Fruit fly (Drosophila melanogaster) whole organism, embryonic: Measurements from ENCODE around the gene Cpr92A.

Experiments used
- B-H1 ChIP-seq: fragments of 200-800 bp; sonication (Bioruptor generic); IDR thresholded peaks from 3 replicates; pipeline ENCODE4 v1.3.6; 2022; ENCODE audit warnings: missing biosample characterization, missing genetic modification characterization
- Blimp-1 ChIP-seq: fragments of 200-800 bp; sonication (Bioruptor generic); optimal IDR thresholded peaks from 3 replicates; lab custom pipeline; 2018; ENCODE audit warnings: missing biosample characterization, missing genetic modification characterization, mild to moderate bottlenecking, moderate library complexity, missing genetic modification reagents
- CG11093 ChIP-seq: fragments of 200-800 bp; sonication (Bioruptor generic); IDR thresholded peaks from 3 replicates; pipeline ENCODE4 v1.3.6; 2022; ENCODE audit warnings: missing biosample characterization, missing genetic modification characterization
- CG12769 ChIP-seq: fragments of 200-800 bp; sonication (Bioruptor generic); optimal IDR thresholded peaks from 2 replicates; lab custom pipeline; 2019; ENCODE audit warnings: missing biosample characterization, mild to moderate bottlenecking, missing genetic modification characterization, moderate library complexity
- CG13287 ChIP-seq: fragments of 200-800 bp; sonication (Bioruptor generic); IDR thresholded peaks from 2 replicates; pipeline ENCODE4 v1.3.6; 2022; ENCODE audit warnings: missing biosample characterization, missing genetic modification characterization; ENCODE audit not compliant: partially characterized antibody
- CG14667 ChIP-seq: fragments of 200-800 bp; sonication (Bioruptor generic); IDR thresholded peaks from 2 replicates; pipeline ENCODE4 v1.3.6; 2022; ENCODE audit warnings: missing biosample characterization, missing genetic modification characterization
- CG14860 ChIP-seq: fragments of 200-800 bp; sonication (Bioruptor generic); IDR thresholded peaks from 3 replicates; pipeline ENCODE4 v1.3.6; 2022; ENCODE audit warnings: missing biosample characterization, missing genetic modification characterization; ENCODE audit not compliant: partially characterized antibody
- CG1647 ChIP-seq: fragments of 200-800 bp; sonication (Bioruptor generic); optimal IDR thresholded peaks from 3 replicates; lab custom pipeline; 2016; ENCODE audit warnings: missing biosample characterization, missing genetic modification characterization
- CG18262 ChIP-seq: fragments of 200-800 bp; optimal IDR thresholded peaks from 3 replicates; lab custom pipeline; 2019; ENCODE audit warnings: missing biosample characterization, mild to moderate bottlenecking, missing genetic modification characterization, moderate library complexity
- CG18599 ChIP-seq: fragments of 200-800 bp; sonication (Bioruptor generic); optimal IDR thresholded peaks from 3 replicates; lab custom pipeline; 2017; ENCODE audit warnings: missing biosample characterization, missing genetic modification characterization, mild to moderate bottlenecking, moderate library complexity, missing genetic modification reagents
- CG18764 ChIP-seq: fragments of 200-800 bp; sonication (Bioruptor generic); optimal IDR thresholded peaks from 3 replicates; lab custom pipeline; 2016; ENCODE audit warnings: missing biosample characterization, missing genetic modification characterization
- CG30020 ChIP-seq: fragments of 200-800 bp; optimal IDR thresholded peaks from 2 replicates; lab custom pipeline; 2019; ENCODE audit warnings: missing biosample characterization, mild to moderate bottlenecking, missing genetic modification characterization, moderate library complexity
- CG43689 ChIP-seq: fragments of 200-800 bp; sonication (Bioruptor generic); IDR thresholded peaks from 2 replicates; pipeline ENCODE4 v1.3.6; 2022; ENCODE audit warnings: missing biosample characterization, missing genetic modification characterization
- CG8359 ChIP-seq: fragments of 200-800 bp; sonication (Bioruptor generic); optimal IDR thresholded peaks from 2 replicates; lab custom pipeline; 2017; ENCODE audit warnings: missing biosample characterization, mild to moderate bottlenecking, missing genetic modification characterization, borderline replicate concordance
- CG8478 ChIP-seq: fragments of >200 bp; optimal IDR thresholded peaks from 2 replicates; lab custom pipeline; 2018
- CG9876 ChIP-seq: fragments of 200-800 bp; sonication (Bioruptor generic); optimal IDR thresholded peaks from 2 replicates; lab custom pipeline; 2016; ENCODE audit warnings: missing biosample characterization, missing genetic modification characterization
- Camta ChIP-seq: fragments of 200-800 bp; sonication (Bioruptor generic); optimal IDR thresholded peaks from 2 replicates; lab custom pipeline; 2016; ENCODE audit warnings: missing biosample characterization, missing genetic modification characterization
- D ChIP-seq, 2 experiments: fragments of 200-800 bp in 1 of 2; fragments of >200 bp in 1 of 2; sonication (Bioruptor generic) in 1 of 2; optimal IDR thresholded peaks; 2 replicates in 1 of 2; 3 replicates in 1 of 2; lab custom pipeline; 2017; ENCODE audit warnings: mild to moderate bottlenecking in 1 of 2, missing biosample characterization in 1 of 2, missing genetic modification characterization in 1 of 2, missing genetic modification reagents in 1 of 2
- Fer1 ChIP-seq: fragments of 200-800 bp; sonication (Bioruptor generic); optimal IDR thresholded peaks from 2 replicates; lab custom pipeline; 2017; ENCODE audit warnings: missing biosample characterization, mild to moderate bottlenecking, missing genetic modification characterization
- HmgZ ChIP-seq: fragments of 200-800 bp; sonication (Bioruptor generic); optimal IDR thresholded peaks from 2 replicates; lab custom pipeline; 2018; ENCODE audit warnings: missing biosample characterization, mild to moderate bottlenecking, missing genetic modification characterization
- Hsf ChIP-seq: fragments of 200-800 bp; sonication (Bioruptor generic); optimal IDR thresholded peaks from 3 replicates; lab custom pipeline; 2016; ENCODE audit warnings: missing biosample characterization, missing genetic modification characterization
- Kr ChIP-seq: fragments of 200-800 bp; sonication (Bioruptor generic); optimal IDR thresholded peaks from 2 replicates; lab custom pipeline; 2017; ENCODE audit warnings: missing biosample characterization, mild to moderate bottlenecking, missing genetic modification characterization
- Meics ChIP-seq: fragments of 200-800 bp; sonication (Bioruptor generic); optimal IDR thresholded peaks from 2 replicates; lab custom pipeline; 2017; ENCODE audit warnings: missing biosample characterization, mild to moderate bottlenecking, missing genetic modification characterization
- NFAT ChIP-seq: fragments of 200-800 bp; sonication (Bioruptor generic); IDR thresholded peaks from 2 replicates; pipeline ENCODE4 v1.3.6; 2022; ENCODE audit warnings: missing biosample characterization, missing genetic modification characterization
- NK7.1 ChIP-seq: fragments of 200-800 bp; sonication (Bioruptor generic); optimal IDR thresholded peaks from 3 replicates; lab custom pipeline; 2016; ENCODE audit warnings: missing biosample characterization, missing genetic modification characterization
- Oli ChIP-seq: fragments of 200-800 bp; sonication (Bioruptor generic); optimal IDR thresholded peaks from 2 replicates; lab custom pipeline; 2018; ENCODE audit warnings: missing biosample characterization, mild to moderate bottlenecking, missing genetic modification characterization, moderate library complexity
- PHDP ChIP-seq: fragments of 200-800 bp; sonication (Bioruptor generic); optimal IDR thresholded peaks from 3 replicates; lab custom pipeline; 2018; ENCODE audit warnings: missing biosample characterization, mild to moderate bottlenecking, missing genetic modification characterization, moderate library complexity
- Rfx ChIP-seq: fragments of 200-800 bp; sonication (Bioruptor generic); IDR thresholded peaks from 2 replicates; pipeline ENCODE4 v1.3.6; 2022; ENCODE audit warnings: missing biosample characterization, missing genetic modification characterization
- Rx ChIP-seq: fragments of 200-800 bp; sonication (Bioruptor generic); IDR thresholded peaks from 2 replicates; pipeline ENCODE4 v1.3.6; 2022; ENCODE audit warnings: missing biosample characterization, missing genetic modification characterization
- Trl ChIP-seq, 3 experiments: fragments of >200 bp in 2 of 3; fragments of 200-800 bp in 1 of 3; sonication (Bioruptor generic) in 1 of 3; optimal IDR thresholded peaks; 2 replicates in 1 of 3; 3 replicates in 2 of 3; lab custom pipeline; 2016 to 2017; ENCODE audit warnings: missing biosample characterization in 1 of 3, missing genetic modification characterization in 1 of 3
- abd-A ChIP-seq: fragments of 200-800 bp; sonication (Bioruptor generic); optimal IDR thresholded peaks from 3 replicates; lab custom pipeline; 2019; ENCODE audit warnings: missing biosample characterization, mild to moderate bottlenecking, missing genetic modification characterization, moderate library complexity
- ara ChIP-seq: fragments of 200-800 bp; sonication (Bioruptor generic); IDR thresholded peaks from 2 replicates; pipeline ENCODE4 v1.3.6; 2022; ENCODE audit warnings: missing biosample characterization, missing genetic modification characterization
- dan ChIP-seq: fragments of 200-800 bp; sonication (Bioruptor generic); IDR thresholded peaks from 2 replicates; pipeline ENCODE4 v1.3.6; 2022; ENCODE audit warnings: missing biosample characterization, missing genetic modification characterization
- dm ChIP-seq: fragments of 200-800 bp; sonication (Bioruptor generic); optimal IDR thresholded peaks from 3 replicates; lab custom pipeline; 2016; ENCODE audit warnings: missing biosample characterization, missing genetic modification characterization
- dmrt11E ChIP-seq: fragments of 200-800 bp; sonication (Bioruptor generic); optimal IDR thresholded peaks from 3 replicates; lab custom pipeline; 2018; ENCODE audit warnings: missing biosample characterization, mild to moderate bottlenecking, missing genetic modification characterization, moderate library complexity
- exex ChIP-seq: fragments of 200-800 bp; sonication (Bioruptor generic); optimal IDR thresholded peaks from 4 replicates; lab custom pipeline; 2018; ENCODE audit warnings: missing biosample characterization, mild to moderate bottlenecking, missing genetic modification characterization, moderate library complexity
- eyg ChIP-seq: fragments of 200-800 bp; sonication (Bioruptor generic); optimal IDR thresholded peaks from 3 replicates; lab custom pipeline; 2016; ENCODE audit warnings: missing biosample characterization, missing genetic modification characterization
- fd3F ChIP-seq: fragments of 200-800 bp; sonication (Bioruptor generic); optimal IDR thresholded peaks from 2 replicates; lab custom pipeline; 2018; ENCODE audit warnings: missing biosample characterization, mild to moderate bottlenecking, missing genetic modification characterization, moderate library complexity
- fd64A ChIP-seq: fragments of 200-800 bp; sonication (Bioruptor generic); optimal IDR thresholded peaks from 3 replicates; lab custom pipeline; 2018; ENCODE audit warnings: missing biosample characterization, mild to moderate bottlenecking, missing genetic modification characterization
- grau ChIP-seq: fragments of 200-800 bp; optimal IDR thresholded peaks from 3 replicates; lab custom pipeline; 2019; ENCODE audit warnings: missing biosample characterization, mild to moderate bottlenecking, missing genetic modification characterization, moderate library complexity
- hth ChIP-seq: fragments of >200 bp; optimal IDR thresholded peaks from 2 replicates; lab custom pipeline; 2017; ENCODE audit warnings: inconsistent platforms
- lab ChIP-seq: fragments of 200-800 bp; sonication (Bioruptor generic); optimal IDR thresholded peaks from 3 replicates; lab custom pipeline; 2017; ENCODE audit warnings: missing biosample characterization, missing genetic modification characterization, mild to moderate bottlenecking, moderate library complexity, missing genetic modification reagents
- pb ChIP-seq: fragments of 200-800 bp; sonication (Bioruptor generic); optimal IDR thresholded peaks from 3 replicates; lab custom pipeline; 2016; ENCODE audit warnings: missing biosample characterization, missing genetic modification characterization
- row ChIP-seq: fragments of 200-800 bp; sonication (Bioruptor generic); IDR thresholded peaks from 3 replicates; pipeline ENCODE4 v1.3.6; 2022; ENCODE audit warnings: missing biosample characterization, missing genetic modification characterization
- sim ChIP-seq: fragments of 200-800 bp; sonication (Bioruptor generic); IDR thresholded peaks from 2 replicates; pipeline ENCODE4 v1.3.6; 2022; ENCODE audit warnings: missing biosample characterization, missing genetic modification characterization
- slbo ChIP-seq: fragments of 200-800 bp; sonication (Bioruptor generic); IDR thresholded peaks from 2 replicates; pipeline ENCODE4 v1.3.6; 2022; ENCODE audit warnings: missing biosample characterization, missing genetic modification characterization
- usp ChIP-seq: fragments of >200 bp; optimal IDR thresholded peaks from 2 replicates; lab custom pipeline; 2017; ENCODE audit warnings: missing biosample characterization, missing genetic modification characterization
- vnd ChIP-seq: fragments of 200-800 bp; sonication (Bioruptor generic); IDR thresholded peaks from 3 replicates; pipeline ENCODE4 v1.3.6; 2022; ENCODE audit warnings: missing biosample characterization, missing genetic modification characterization; ENCODE audit not compliant: partially characterized antibody
- zfh1 ChIP-seq: fragments of 200-800 bp; sonication (Bioruptor generic); IDR thresholded peaks from 3 replicates; pipeline ENCODE4 v1.3.6; 2022; ENCODE audit warnings: missing biosample characterization, missing genetic modification characterization

The Cpr92A gene

dm6 chr3R:19644094-19644900 is 45.5 kb upstream of the Cpr92A start, which contains the start of gene Vha13 (continued):
- TF ChIP-seq fd64A (GFP tag; lab: Kevin White, UChicago) (peak; percentile 44), CG18262 (tag; lab: Kevin White, UChicago) (peak; percentile 22), CG1647 (GFP tag; lab: Kevin White, UChicago) (peak; percentile 39), exex (no peak), Rx (GFP tag; lab: Robert Waterston, UW) (no peak), Oli (tag; lab: Kevin White, UChicago) (no peak), dm (peak; percentile 38), Meics (GFP tag; lab: Kevin White, UChicago) (peak; percentile 21), CG18764 (GFP tag; lab: Kevin White, UChicago) (no peak), CG13287 (GFP tag; lab: Robert Waterston, UW) (peak; percentile 18), abd-A (tag; lab: Kevin White, UChicago) (peak; percentile 69), B-H1 (no peak), Fer1 (GFP tag; lab: Kevin White, UChicago) (peak; percentile 80), CG30020 (peak; percentile 15), sim (GFP tag; lab: Robert Waterston, UW) (no peak), eyg (GFP tag; lab: Kevin White, UChicago) (no peak), usp (GFP tag; lab: Kevin White, UChicago) (no peak), vnd (GFP tag; lab: Robert Waterston, UW) (peak; percentile 27; the same call in 2 of the 3 replicates), NFAT (GFP tag; lab: Robert Waterston, UW) (peak; percentile 84), D (optimal IDR thresholded peaks at IDR 0.05; lab: Kevin White, UChicago) (no peak), D (GFP tag; optimal IDR thresholded peaks at IDR 0.05; lab: Kevin White, UChicago) (no peak), CG8359 (GFP tag; lab: Kevin White, UChicago) (no peak), CG18599 (GFP tag; lab: Kevin White, UChicago) (peak; percentile 73), dan (GFP tag; lab: Robert Waterston, UW) (no peak), CG12769 (peak; percentile 55), NK7.1 (GFP tag; lab: Kevin White, UChicago) (no peak), pb (GFP tag; lab: Kevin White, UChicago) (no peak), zfh1 (GFP tag; lab: Robert Waterston, UW) (no peak; the same call in 2 of the 3 replicates), PHDP (tag; lab: Kevin White, UChicago) (peak; percentile 22), CG14860 (GFP tag; lab: Robert Waterston, UW) (peak; percentile 8; the same call in 2 of the 3 replicates), CG43689 (no peak), HmgZ (tag; lab: Kevin White, UChicago) (peak; percentile 53), Hsf (GFP tag; lab: Kevin White, UChicago) (peak; percentile 51), Kr (GFP tag; lab: Kevin White, UChicago) (no peak), dmrt11E (tag; lab: Kevin White, UChicago) (peak; percentile 9), CG11093 (GFP tag; lab: Robert Waterston, UW) (no peak), row (GFP tag; lab: Robert Waterston, UW) (peak; percentile 93), Camta (no peak), hth (lab: Kevin White, UChicago) (no peak), CG14667 (peak; percentile 39; the same call in 1 of the 2 replicates), lab (GFP tag; lab: Kevin White, UChicago) (peak; percentile 74), ara (peak; percentile 11; the same call in 1 of the 2 replicates), fd3F (no peak), Rfx (peak; percentile 87), CG9876 (GFP tag; lab: Kevin White, UChicago) (peak; percentile 36), CG8478 (lab: Kevin White, UChicago) (no peak), grau (no peak), Trl (optimal IDR thresholded peaks at IDR 0.05; lab: Kevin White, UChicago) (no peak), Trl (GFP tag; optimal IDR thresholded peaks at IDR 0.05; lab: Kevin White, UChicago) (peak; percentile 43), slbo (GFP tag; lab: Robert Waterston, UW) (peak; percentile 89), Blimp-1 (no peak)
